Worm (Caenorhabditis elegans) whole organism, early embryonic: ENCODE data around the gene srlf-21.

Experiments used
- B0310.2 ChIP-seq: sonication (generic microtip); optimal IDR thresholded peaks from 2 replicates; lab custom pipeline; 2016; ENCODE audit warnings: mild to moderate bottlenecking, missing genetic modification characterization, missing compliant biosample characterization
- F13C5.2 ChIP-seq: sonication (generic microtip); optimal IDR thresholded peaks from 2 replicates; lab custom pipeline; 2017; ENCODE audit warnings: mild to moderate bottlenecking, missing genetic modification characterization, inconsistent platforms, missing compliant biosample characterization
- ama-1 ChIP-seq: fragments of 150-350 bp; optimal IDR thresholded peaks from 2 replicates; lab custom pipeline; 2014
- ceh-13 ChIP-seq: fragments of 200-800 bp; sonication (Bioruptor generic); optimal IDR thresholded peaks from 2 replicates; lab custom pipeline; 2018; ENCODE audit warnings: mild to moderate bottlenecking, missing genetic modification characterization, missing compliant biosample characterization
- ceh-36 ChIP-seq: sonication (generic microtip); optimal IDR thresholded peaks from 2 replicates; lab custom pipeline; 2016; ENCODE audit warnings: missing genetic modification characterization, inconsistent platforms, missing compliant biosample characterization
- ets-7 ChIP-seq: sonication (generic microtip); optimal IDR thresholded peaks from 2 replicates; lab custom pipeline; 2016; ENCODE audit warnings: missing genotype, missing genetic modification characterization, missing compliant biosample characterization
- flt-1 ChIP-seq: fragments of 200-800 bp; sonication (Bioruptor generic); IDR thresholded peaks from 2 replicates; pipeline ENCODE4 v1.3.6; 2022; ENCODE audit warnings: missing genetic modification characterization, missing compliant biosample characterization
- hnd-1 ChIP-seq: sonication (generic microtip); optimal IDR thresholded peaks from 2 replicates; lab custom pipeline; 2016; ENCODE audit warnings: missing genetic modification characterization, missing compliant biosample characterization
- pes-1 ChIP-seq: fragments of 200-800 bp; sonication (Bioruptor generic); IDR thresholded peaks from 2 replicates; pipeline ENCODE4 v1.3.6; 2022; ENCODE audit warnings: missing genetic modification reagents, missing genetic modification characterization, missing compliant biosample characterization
- scrt-1 ChIP-seq: fragments of 200-800 bp; sonication (Bioruptor generic); IDR thresholded peaks from 2 replicates; pipeline ENCODE4 v1.3.6; 2022; ENCODE audit warnings: missing genetic modification characterization, missing compliant biosample characterization
- tbx-11 ChIP-seq: fragments of 200-800 bp; sonication (Bioruptor generic); IDR thresholded peaks from 2 replicates; pipeline ENCODE4 v1.3.6; 2022; ENCODE audit warnings: missing genetic modification characterization, missing compliant biosample characterization

DNA sequence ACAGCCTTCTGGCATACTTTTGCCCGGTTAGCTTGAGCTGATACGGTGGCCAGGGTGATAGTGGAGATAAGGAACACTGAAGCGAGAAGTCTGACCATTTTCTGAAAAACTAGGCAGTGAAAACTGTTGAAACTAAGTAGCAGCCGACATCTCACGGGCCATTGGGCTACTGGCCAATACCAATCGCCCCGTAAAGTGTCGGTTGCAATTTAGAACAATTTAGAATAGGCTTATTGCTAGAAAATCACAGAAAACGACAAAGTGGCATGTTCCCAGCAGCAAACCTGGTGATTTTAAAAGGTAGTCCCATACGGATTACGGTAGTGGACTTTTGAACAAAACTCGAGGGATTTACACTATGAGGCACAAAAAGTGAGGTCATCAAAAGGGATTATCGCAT lies 19.3 kb downstream of the srlf-21 start, which contains the start of gene T02B11.4:
- TF ChIP-seq scrt-1 (GFP tag; lab: Robert Waterston, UW): no peak
- no peak for TF ChIP-seq flt-1 (GFP tag; lab: Robert Waterston, UW)
- TF ChIP-seq ceh-13 (GFP tag; lab: Kevin White, UChicago): no peak
- no peak for TF ChIP-seq tbx-11
- no peak for TF ChIP-seq ama-1 (lab: Kevin White, UChicago)
- TF ChIP-seq ets-7 (tag; lab: Kevin White, UChicago): no peak
- TF ChIP-seq ceh-36 (tag; lab: Kevin White, UChicago): no peak
- no peak for TF ChIP-seq hnd-1 (tag; lab: Kevin White, UChicago)
- no peak for TF ChIP-seq F13C5.2 (tag; lab: Kevin White, UChicago)
- no peak for TF ChIP-seq B0310.2 (tag; lab: Kevin White, UChicago)
- TF ChIP-seq pes-1 (GFP tag; lab: Robert Waterston, UW): no peak
